Fruit fly (Drosophila melanogaster) whole organism, prepupa: ENCODE measurements around the gene CG4020.

Experiments used
- CG1621 ChIP-seq: fragments of 200-800 bp; sonication (Bioruptor generic); optimal IDR thresholded peaks from 3 replicates; lab custom pipeline; 2018; ENCODE audit warnings: missing biosample characterization, mild to moderate bottlenecking, missing genetic modification characterization
- CG16779 ChIP-seq: fragments of 200-800 bp; sonication (Bioruptor generic); optimal IDR thresholded peaks from 3 replicates; lab custom pipeline; 2017; ENCODE audit warnings: missing biosample characterization, mild to moderate bottlenecking, missing genetic modification characterization
- CG3919 ChIP-seq: fragments of 200-800 bp; sonication (Bioruptor generic); optimal IDR thresholded peaks from 3 replicates; lab custom pipeline; 2016; ENCODE audit warnings: missing biosample characterization, missing genetic modification characterization
- CG6276 ChIP-seq: fragments of 200-800 bp; sonication (Bioruptor generic); optimal IDR thresholded peaks from 2 replicates; lab custom pipeline; 2017; ENCODE audit warnings: missing biosample characterization, mild to moderate bottlenecking, missing genetic modification characterization
- CG6854 ChIP-seq: fragments of 200-800 bp; sonication (Bioruptor generic); optimal IDR thresholded peaks from 2 replicates; lab custom pipeline; 2017; ENCODE audit warnings: missing biosample characterization, mild to moderate bottlenecking, missing genetic modification characterization
- Eip75B ChIP-seq: fragments of 200-800 bp; sonication (Bioruptor generic); optimal IDR thresholded peaks from 3 replicates; lab custom pipeline; 2016; ENCODE audit warnings: missing biosample characterization, missing genetic modification characterization
- Eip93F ChIP-seq: fragments of 200-800 bp; sonication (Bioruptor generic); optimal IDR thresholded peaks from 2 replicates; lab custom pipeline; 2016; ENCODE audit warnings: missing biosample characterization, mild to moderate bottlenecking, missing genetic modification characterization
- Met ChIP-seq: fragments of 200-800 bp; sonication (Bioruptor generic); optimal IDR thresholded peaks from 3 replicates; lab custom pipeline; 2016; ENCODE audit warnings: missing biosample characterization, missing genetic modification characterization
- Sox102F ChIP-seq: fragments of 200-800 bp; sonication (Bioruptor generic); optimal IDR thresholded peaks from 2 replicates; lab custom pipeline; 2016; ENCODE audit warnings: missing biosample characterization, mild to moderate bottlenecking, missing genetic modification characterization
- dac ChIP-seq: fragments of 200-800 bp; sonication (Bioruptor generic); optimal IDR thresholded peaks from 2 replicates; lab custom pipeline; 2017; ENCODE audit warnings: missing biosample characterization, mild to moderate bottlenecking, missing genetic modification characterization
- eg ChIP-seq: fragments of 200-800 bp; sonication (Bioruptor generic); IDR thresholded peaks from 3 replicates; pipeline ENCODE4 v1.3.6; 2022; ENCODE audit warnings: missing biosample characterization, missing genetic modification characterization
- salr ChIP-seq, 2 experiments: fragments of 200-800 bp; sonication (Bioruptor generic); optimal IDR thresholded peaks; 3 replicates each; lab custom pipeline; 2016 to 2018; ENCODE audit warnings: missing biosample characterization in 2 of 2, missing genetic modification characterization in 2 of 2, mild to moderate bottlenecking in 1 of 2
- ss ChIP-seq, 2 experiments: fragments of 200-800 bp; sonication (Bioruptor generic); optimal IDR thresholded peaks; 2 replicates in 1 of 2; 3 replicates in 1 of 2; lab custom pipeline; 2017 to 2018; ENCODE audit warnings: mild to moderate bottlenecking in 2 of 2, missing biosample characterization in 2 of 2, missing genetic modification characterization in 2 of 2, moderate library complexity in 1 of 2

DNA sequence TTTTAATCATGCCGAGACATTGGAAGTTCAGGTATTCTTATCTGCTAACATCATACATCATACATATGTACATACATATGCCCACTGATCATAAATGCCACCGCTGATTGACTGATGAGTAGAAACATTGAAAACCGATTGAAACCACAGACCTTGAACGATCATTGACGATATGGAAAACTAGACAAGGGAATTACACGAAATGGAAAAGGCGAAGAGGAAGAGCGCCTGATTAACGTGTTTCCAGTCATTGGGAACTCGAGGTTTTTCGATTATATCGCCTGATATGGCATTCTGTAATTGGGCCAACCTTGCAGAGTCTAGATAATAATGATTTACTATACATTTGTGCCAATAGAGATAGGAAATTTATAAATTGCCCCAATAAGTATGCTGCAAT lies 20.7 kb upstream of the CG4020 start:
- no peak for TF ChIP-seq Met (GFP tag; lab: Kevin White, UChicago)
- no peak for TF ChIP-seq dac
- TF ChIP-seq CG3919 (GFP tag; lab: Kevin White, UChicago), result no peak
- TF ChIP-seq Eip75B, result no peak
- TF ChIP-seq Eip93F (GFP tag; lab: Kevin White, UChicago), result no peak
- TF ChIP-seq salr (GFP tag; optimal IDR thresholded peaks at IDR 0.05; lab: Kevin White, UChicago), result no peak
- TF ChIP-seq Sox102F (GFP tag; lab: Kevin White, UChicago), result no peak
- TF ChIP-seq CG6276 (GFP tag; lab: Kevin White, UChicago), result no peak
- no peak for TF ChIP-seq CG6854 (GFP tag; lab: Kevin White, UChicago)
- no peak for TF ChIP-seq CG16779
- no peak for TF ChIP-seq CG1621 (tag; lab: Kevin White, UChicago)
- TF ChIP-seq ss (GFP tag; optimal IDR thresholded peaks at IDR 0.05; lab: Kevin White, UChicago), result no peak
- no peak for TF ChIP-seq eg (GFP tag; lab: Robert Waterston, UW)
